Fruit fly (Drosophila melanogaster) whole organism: ENCODE data around the gene Hsp27.

Experiments used
- CG8478 ChIP-seq: fragments of >200 bp; optimal IDR thresholded peaks from 2 replicates; lab custom pipeline; 2018; ENCODE audit warnings: inconsistent platforms
- Dll ChIP-seq: fragments of >200 bp; optimal IDR thresholded peaks from 2 replicates; lab custom pipeline; 2017
- EcR ChIP-seq, 2 experiments: fragments of >200 bp; optimal IDR thresholded peaks; 2 replicates each; lab custom pipeline; 2017; ENCODE audit warnings: missing biosample characterization in 2 of 2, missing genetic modification characterization in 2 of 2, missing genetic modification reagents in 2 of 2
- pan ChIP-seq: fragments of >200 bp; optimal IDR thresholded peaks from 2 replicates; lab custom pipeline; 2017
- psq ChIP-seq: fragments of >200 bp; optimal IDR thresholded peaks from 2 replicates; lab custom pipeline; 2017
- usp ChIP-seq: fragments of >200 bp; optimal IDR thresholded peaks from 2 replicates; lab custom pipeline; 2017; ENCODE audit warnings: missing biosample characterization, missing genetic modification characterization, mixed read lengths

Hsp27 gene

dm6 chr3L:9383345-9384075, at the start of gene Hsp27:
Gene Hsp27, plus strand, starts transcription at chr3L:9384063.
- TF ChIP-seq EcR (GFP tag; optimal IDR thresholded peaks at IDR 0.05; lab: Kevin White, UChicago), result peak in 1 of 2 experiments; percentile 76
- TF ChIP-seq usp, result no peak
- TF ChIP-seq CG8478 (lab: Kevin White, UChicago), result peak; percentile 42

dm6 chr3L:9335711-9336110, 48.2 kb upstream of the Hsp27 start:
- TF ChIP-seq pan (lab: Kevin White, UChicago), result no peak
- peak; percentile 47 for TF ChIP-seq Dll (lab: Kevin White, UChicago)
- peak in 1 of 2 experiments; percentile 34 for TF ChIP-seq EcR (GFP tag; optimal IDR thresholded peaks at IDR 0.05; lab: Kevin White, UChicago)

dm6 chr3L:9337942-9338468, 45.9 kb upstream of the Hsp27 start:
- no peak for TF ChIP-seq CG8478 (lab: Kevin White, UChicago)
- no peak for TF ChIP-seq EcR (GFP tag; optimal IDR thresholded peaks at IDR 0.05; lab: Kevin White, UChicago)
- no peak for TF ChIP-seq usp
- TF ChIP-seq pan (lab: Kevin White, UChicago), result no peak
- no peak for TF ChIP-seq psq (lab: Kevin White, UChicago)

- TF ChIP-seq Dll (lab: Kevin White, UChicago) (no peak), psq (lab: Kevin White, UChicago) (no peak), CG8478 (lab: Kevin White, UChicago) (no peak), usp (no peak)
Observed at dm6 chr3L:9338510-9338909, 45.4 kb upstream of the Hsp27 start, which contains the start of gene PGRP-LC. Gene PGRP-LC, plus strand, starts transcription at chr3L:9338810.

dm6 chr3L:9339021-9339420, 44.8 kb upstream of the Hsp27 start:
- TF ChIP-seq usp (no peak), EcR (GFP tag; optimal IDR thresholded peaks at IDR 0.05; lab: Kevin White, UChicago) (no peak), Dll (lab: Kevin White, UChicago) (no peak), pan (lab: Kevin White, UChicago) (no peak), psq (lab: Kevin White, UChicago) (no peak), CG8478 (lab: Kevin White, UChicago) (no peak)

dm6 chr3L:9340232-9340631, 43.6 kb upstream of the Hsp27 start:
- TF ChIP-seq EcR (GFP tag; optimal IDR thresholded peaks at IDR 0.05; lab: Kevin White, UChicago) (no peak), usp (no peak), pan (lab: Kevin White, UChicago) (no peak), Dll (lab: Kevin White, UChicago) (no peak), CG8478 (lab: Kevin White, UChicago) (no peak), psq (lab: Kevin White, UChicago) (no peak)

- no peak for TF ChIP-seq Dll (lab: Kevin White, UChicago)
- TF ChIP-seq psq (lab: Kevin White, UChicago), result no peak
- TF ChIP-seq usp, result no peak
- no peak for TF ChIP-seq EcR (GFP tag; optimal IDR thresholded peaks at IDR 0.05; lab: Kevin White, UChicago)
- TF ChIP-seq pan (lab: Kevin White, UChicago), result no peak
- TF ChIP-seq CG8478 (lab: Kevin White, UChicago), result no peak
Observed at dm6 chr3L:9340839-9341238, 43.0 kb upstream of the Hsp27 start.

dm6 chr3L:9343963-9344362, 39.9 kb upstream of the Hsp27 start:
- TF ChIP-seq usp, result no peak
- TF ChIP-seq pan (lab: Kevin White, UChicago), result no peak
- no peak for TF ChIP-seq EcR (GFP tag; optimal IDR thresholded peaks at IDR 0.05; lab: Kevin White, UChicago)
- no peak for TF ChIP-seq psq (lab: Kevin White, UChicago)
- no peak for TF ChIP-seq CG8478 (lab: Kevin White, UChicago)
- no peak for TF ChIP-seq Dll (lab: Kevin White, UChicago)

- TF ChIP-seq EcR (GFP tag; optimal IDR thresholded peaks at IDR 0.05; lab: Kevin White, UChicago) (no peak), CG8478 (lab: Kevin White, UChicago) (no peak), Dll (lab: Kevin White, UChicago) (no peak), usp (no peak), psq (lab: Kevin White, UChicago) (no peak), pan (lab: Kevin White, UChicago) (no peak)
Observed at dm6 chr3L:9345157-9345556, 38.7 kb upstream of the Hsp27 start.

- TF ChIP-seq usp (no peak), CG8478 (lab: Kevin White, UChicago) (no peak), psq (lab: Kevin White, UChicago) (no peak), EcR (GFP tag; optimal IDR thresholded peaks at IDR 0.05; lab: Kevin White, UChicago) (no peak), Dll (lab: Kevin White, UChicago) (no peak), pan (lab: Kevin White, UChicago) (no peak)
Observed at dm6 chr3L:9349314-9349733, 34.5 kb upstream of the Hsp27 start, which contains the start of gene PGRP-LF. Gene PGRP-LF, plus strand, starts transcription at chr3L:9349609.

- no peak for TF ChIP-seq usp
- no peak for TF ChIP-seq EcR (GFP tag; optimal IDR thresholded peaks at IDR 0.05; lab: Kevin White, UChicago)
- TF ChIP-seq pan (lab: Kevin White, UChicago), result no peak
- no peak for TF ChIP-seq Dll (lab: Kevin White, UChicago)
- no peak for TF ChIP-seq psq (lab: Kevin White, UChicago)
- no peak for TF ChIP-seq CG8478 (lab: Kevin White, UChicago)
Observed at dm6 chr3L:9353733-9354132, 30.1 kb upstream of the Hsp27 start, which contains the start of gene CG32040. Gene CG32040, plus strand, starts transcription at chr3L:9354033.

dm6 chr3L:9355555-9355954, 28.3 kb upstream of the Hsp27 start:
- TF ChIP-seq pan (lab: Kevin White, UChicago), result no peak
